Worm (Caenorhabditis elegans) whole organism, mixed stage, embryonic: ENCODE measurements around the gene snt-7.

Experiments
- blmp-1 ChIP-seq: fragments of 150-350 bp; optimal IDR thresholded peaks from 2 replicates; lab custom pipeline; 2014; ENCODE audit warnings: missing biosample characterization, missing genetic modification characterization
- mep-1 ChIP-seq: fragments of 150-350 bp; optimal IDR thresholded peaks from 2 replicates; lab custom pipeline; 2017; ENCODE audit warnings: missing biosample characterization, missing genetic modification reagents, missing genetic modification characterization, inconsistent platforms
- pha-4 ChIP-seq: fragments of 150-350 bp; optimal IDR thresholded peaks from 2 replicates; lab custom pipeline; 2018; ENCODE audit warnings: missing biosample characterization, missing genetic modification reagents, missing genetic modification characterization
- unc-39 ChIP-seq: fragments of 150-350 bp; optimal IDR thresholded peaks from 2 replicates; lab custom pipeline; 2014; ENCODE audit warnings: missing biosample characterization, missing genetic modification characterization
- unc-62 ChIP-seq: fragments of 150-350 bp; optimal IDR thresholded peaks from 2 replicates; lab custom pipeline; 2014; ENCODE audit warnings: missing biosample characterization, missing genetic modification reagents, missing genetic modification characterization
- ztf-11 ChIP-seq: fragments of 150-350 bp; optimal IDR thresholded peaks from 2 replicates; lab custom pipeline; 2014; ENCODE audit warnings: missing biosample characterization, missing genetic modification characterization

DNA sequence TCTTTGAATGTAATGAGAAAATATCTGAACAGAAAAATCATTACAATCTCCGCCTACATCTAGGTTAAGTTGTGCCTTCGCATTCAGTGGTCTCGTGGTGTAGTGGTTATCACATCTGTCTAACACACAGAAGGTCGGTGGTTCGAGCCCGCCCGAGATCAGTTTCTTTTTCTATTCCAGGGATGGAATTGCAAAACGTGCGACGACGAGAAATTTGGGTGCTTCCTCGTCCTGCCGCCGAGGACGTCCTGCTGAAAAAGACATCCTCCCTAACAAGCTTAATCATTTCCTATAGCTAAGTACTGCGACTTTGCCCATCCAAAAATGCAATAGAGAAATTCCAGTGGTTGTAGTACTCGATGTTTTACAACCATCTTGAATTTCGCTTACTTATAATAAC is 37.1 kb upstream of the snt-7 start:
- no peak for TF ChIP-seq ztf-11 (tag; lab: Kevin White, UChicago)
- no peak for TF ChIP-seq pha-4
- no peak for TF ChIP-seq unc-62 (GFP tag; lab: Kevin White, UChicago)
- no peak for TF ChIP-seq mep-1
- TF ChIP-seq unc-39 = no peak
- no peak for TF ChIP-seq blmp-1 (tag; lab: Kevin White, UChicago)
